Fruit fly (Drosophila melanogaster) whole organism, wandering third instar larva: ENCODE data around the gene orb.

Experiments used
- CG32264 ChIP-seq: fragments of 200-800 bp; sonication (Bioruptor generic); optimal IDR thresholded peaks from 2 replicates; lab custom pipeline; 2016; ENCODE audit warnings: missing biosample characterization, missing genetic modification characterization
- CrebA ChIP-seq: fragments of 200-800 bp; sonication (Bioruptor generic); optimal IDR thresholded peaks from 2 replicates; lab custom pipeline; 2016; ENCODE audit warnings: missing biosample characterization, mild to moderate bottlenecking, missing genetic modification characterization, borderline replicate concordance
- Dif ChIP-seq: fragments of 200-275, 200-300 bp; sonication (Bioruptor generic); optimal IDR thresholded peaks from 2 replicates; lab custom pipeline; 2018; ENCODE audit warnings: missing biosample characterization, missing genetic modification characterization; ENCODE audit not compliant: partially characterized antibody
- GATAd ChIP-seq: sonication (Bioruptor generic); optimal IDR thresholded peaks from 2 replicates; lab custom pipeline; 2016; ENCODE audit warnings: missing biosample characterization, missing genetic modification characterization
- Hnf4 ChIP-seq: fragments of 200-800 bp; sonication (Bioruptor generic); optimal IDR thresholded peaks from 2 replicates; lab custom pipeline; 2016; ENCODE audit warnings: missing biosample characterization, mild to moderate bottlenecking, missing genetic modification characterization
- Hr78 ChIP-seq: fragments of >200 bp; optimal IDR thresholded peaks from 2 replicates; lab custom pipeline; 2017; ENCODE audit warnings: missing biosample characterization, missing genetic modification characterization
- Hr83 ChIP-seq: fragments of 200-300 bp; sonication (Bioruptor generic); optimal IDR thresholded peaks from 2 replicates; lab custom pipeline; 2016; ENCODE audit warnings: missing biosample characterization, mild to moderate bottlenecking, missing genetic modification characterization, moderate library complexity; ENCODE audit not compliant: poor library complexity, severe bottlenecking
- Jra ChIP-seq: sonication (Bioruptor generic); optimal IDR thresholded peaks from 2 replicates; lab custom pipeline; 2016; ENCODE audit warnings: missing biosample characterization, missing genetic modification characterization
- Mio ChIP-seq: sonication (Bioruptor generic); optimal IDR thresholded peaks from 2 replicates; lab custom pipeline; 2016; ENCODE audit warnings: missing biosample characterization, missing genetic modification characterization
- Myc ChIP-seq: fragments of >200 bp; optimal IDR thresholded peaks from 2 replicates; lab custom pipeline; 2017
- OdsH ChIP-seq: fragments of 200-800 bp; sonication (Bioruptor generic); optimal IDR thresholded peaks from 2 replicates; lab custom pipeline; 2016; ENCODE audit warnings: missing biosample characterization, mild to moderate bottlenecking, missing genetic modification characterization
- Rel ChIP-seq, 2 experiments: fragments of 200-800 bp; sonication (Bioruptor generic) in 1 of 2; optimal IDR thresholded peaks; 2 replicates in 1 of 2; 3 replicates in 1 of 2; lab custom pipeline; 2016 to 2019; ENCODE audit warnings: mild to moderate bottlenecking in 2 of 2, missing biosample characterization in 2 of 2, missing genetic modification characterization in 2 of 2, moderate library complexity in 1 of 2
- Sp1 ChIP-seq: fragments of 200-800 bp; sonication (Bioruptor generic); optimal IDR thresholded peaks from 3 replicates; lab custom pipeline; 2019; ENCODE audit warnings: missing biosample characterization, mild to moderate bottlenecking, missing genetic modification characterization, moderate library complexity
- Vsx2 ChIP-seq: fragments of 200-300, 225-300 bp; sonication (Bioruptor generic); optimal IDR thresholded peaks from 2 replicates; lab custom pipeline; 2018; ENCODE audit warnings: missing biosample characterization, missing genetic modification characterization; ENCODE audit not compliant: partially characterized antibody
- br ChIP-seq: fragments of 200-800 bp; sonication (Bioruptor generic); optimal IDR thresholded peaks from 2 replicates; lab custom pipeline; 2016; ENCODE audit warnings: missing biosample characterization, missing genetic modification characterization
- brk ChIP-seq: fragments of 200-800 bp; sonication (Bioruptor generic); optimal IDR thresholded peaks from 2 replicates; lab custom pipeline; 2016; ENCODE audit warnings: missing biosample characterization, mild to moderate bottlenecking, missing genetic modification characterization
- dl ChIP-seq, 2 experiments: fragments of 175-275, 200-275 bp in 1 of 2; fragments of 200-275 bp in 1 of 2; sonication (Bioruptor generic); optimal IDR thresholded peaks; lab custom pipeline; 2018; ENCODE audit warnings: mild to moderate bottlenecking in 2 of 2, missing biosample characterization in 2 of 2, missing genetic modification characterization in 2 of 2, moderate library complexity in 2 of 2; ENCODE audit not compliant: partially characterized antibody in 2 of 2, insufficient read depth in 1 of 2
- dmrt93B ChIP-seq: fragments of 200-800 bp; sonication (Bioruptor generic); optimal IDR thresholded peaks from 2 replicates; lab custom pipeline; 2018; ENCODE audit warnings: missing biosample characterization, mild to moderate bottlenecking, missing genetic modification characterization
- dsf ChIP-seq: sonication (Bioruptor generic); optimal IDR thresholded peaks from 2 replicates; lab custom pipeline; 2016; ENCODE audit warnings: missing biosample characterization, missing genetic modification characterization, borderline replicate concordance
- ey ChIP-seq: fragments of 200-800 bp; sonication (Bioruptor generic); optimal IDR thresholded peaks from 2 replicates; lab custom pipeline; 2016; ENCODE audit warnings: missing biosample characterization, missing genetic modification characterization
- foxo ChIP-seq, 2 experiments: fragments of 200-800 bp; sonication (Bioruptor generic); optimal IDR thresholded peaks; 2 replicates in 1 of 2; 3 replicates in 1 of 2; lab custom pipeline; 2016 to 2017; ENCODE audit warnings: missing biosample characterization in 2 of 2, missing genetic modification characterization in 2 of 2
- fru ChIP-seq: fragments of 200-800 bp; sonication (Bioruptor generic); optimal IDR thresholded peaks from 3 replicates; lab custom pipeline; 2016; ENCODE audit warnings: missing biosample characterization, mild to moderate bottlenecking, missing genetic modification characterization
- h ChIP-seq: fragments of 200-800 bp; sonication (Bioruptor generic); optimal IDR thresholded peaks from 3 replicates; lab custom pipeline; 2016; ENCODE audit warnings: missing biosample characterization, mild to moderate bottlenecking, missing genetic modification characterization
- jim ChIP-seq: fragments of 175-275, 200-325 bp; sonication (Bioruptor generic); optimal IDR thresholded peaks from 2 replicates; lab custom pipeline; 2016; ENCODE audit warnings: missing biosample characterization, mild to moderate bottlenecking, missing genetic modification characterization
- lola ChIP-seq: fragments of >200 bp; optimal IDR thresholded peaks from 2 replicates; lab custom pipeline; 2017; ENCODE audit warnings: missing biosample characterization, missing genetic modification characterization
- pan ChIP-seq: fragments of >200 bp; optimal IDR thresholded peaks from 2 replicates; lab custom pipeline; 2017
- psq ChIP-seq: fragments of 200-800 bp; sonication (Bioruptor generic); optimal IDR thresholded peaks from 3 replicates; lab custom pipeline; 2017; ENCODE audit warnings: missing biosample characterization, mild to moderate bottlenecking, missing genetic modification characterization, moderate library complexity
- rgr ChIP-seq: fragments of 200-800 bp; sonication (Bioruptor generic); optimal IDR thresholded peaks from 3 replicates; lab custom pipeline; 2016; ENCODE audit warnings: missing biosample characterization, mild to moderate bottlenecking, missing genetic modification characterization
- sage ChIP-seq: fragments of 200-800 bp; sonication (Bioruptor generic); optimal IDR thresholded peaks from 2 replicates; lab custom pipeline; 2016; ENCODE audit warnings: missing biosample characterization, mild to moderate bottlenecking, missing genetic modification characterization
- sv ChIP-seq: fragments of 200-800 bp; sonication (Bioruptor generic); optimal IDR thresholded peaks from 3 replicates; lab custom pipeline; 2016; ENCODE audit warnings: missing biosample characterization, missing genetic modification characterization
- tai ChIP-seq: sonication (Bioruptor generic); optimal IDR thresholded peaks from 2 replicates; lab custom pipeline; 2016; ENCODE audit warnings: missing biosample characterization, missing genetic modification characterization
- woc ChIP-seq: sonication (Bioruptor generic); optimal IDR thresholded peaks from 2 replicates; lab custom pipeline; 2016; ENCODE audit warnings: missing biosample characterization, mild to moderate bottlenecking, missing genetic modification characterization

orb gene

DNA sequence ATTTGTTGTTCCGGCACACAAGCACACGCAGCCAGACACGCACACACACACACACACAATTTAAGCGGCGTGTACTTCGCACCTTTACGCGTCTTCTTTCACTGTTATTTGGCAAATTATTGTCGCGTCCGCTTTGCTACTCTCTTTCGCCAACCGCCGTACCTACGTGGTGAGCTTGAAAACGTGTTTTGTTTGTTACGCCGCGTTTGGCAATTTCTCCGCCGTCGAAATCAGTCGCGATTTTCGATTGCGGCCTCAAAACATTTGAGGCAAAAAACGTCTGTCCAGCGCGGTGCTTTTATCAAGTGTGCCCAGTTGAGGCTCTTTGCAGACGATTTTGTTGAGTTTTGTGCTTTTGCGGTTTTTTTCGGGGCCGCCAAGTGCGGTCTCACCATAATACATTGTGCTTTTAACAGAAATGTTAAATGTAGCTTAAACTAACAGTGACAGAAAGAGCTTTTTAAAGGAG is 58.9 kb downstream of the orb start:
- TF ChIP-seq psq (GFP tag; lab: Kevin White, UChicago), result peak; percentile 90
- peak; percentile 85 for TF ChIP-seq CrebA (GFP tag; lab: Kevin White, UChicago)
- peak; percentile 66 for TF ChIP-seq Dif (GFP tag; lab: Kevin White, UChicago)
- peak; percentile 60 for TF ChIP-seq br (GFP tag; lab: Kevin White, UChicago)
- peak; percentile 47 for TF ChIP-seq brk (GFP tag; lab: Kevin White, UChicago)
- peak; percentile 36 for TF ChIP-seq Vsx2
- TF ChIP-seq dl (GFP tag; optimal IDR thresholded peaks at IDR 0.05; lab: Kevin White, UChicago; ENCODE audit: insufficient read depth in 1 of 2, partially characterized antibody in 2 of 2), result no peak
- no peak for TF ChIP-seq dmrt93B (GFP tag; lab: Kevin White, UChicago)
- TF ChIP-seq h (GFP tag; lab: Kevin White, UChicago), result peak; percentile 62
- TF ChIP-seq GATAd, result no peak
- TF ChIP-seq dsf, result no peak
- peak; percentile 0 for TF ChIP-seq OdsH (GFP tag; lab: Kevin White, UChicago)
- peak; percentile 56 for TF ChIP-seq sage
- TF ChIP-seq Rel (GFP tag; optimal IDR thresholded peaks at IDR 0.05; lab: Kevin White, UChicago), result peak; percentile 65
- TF ChIP-seq Rel (tag; optimal IDR thresholded peaks at IDR 0.05; lab: Kevin White, UChicago), result peak; percentile 92
- TF ChIP-seq rgr (GFP tag; lab: Kevin White, UChicago), result peak; percentile 28
- TF ChIP-seq Hr78 (GFP tag; lab: Kevin White, UChicago), result no peak
- peak; percentile 10 for TF ChIP-seq fru
- TF ChIP-seq Hnf4 (GFP tag; lab: Kevin White, UChicago), result peak; percentile 42
- TF ChIP-seq foxo (GFP tag; optimal IDR thresholded peaks at IDR 0.05; lab: Kevin White, UChicago), result peak in 1 of 2 experiments; percentile 29
- peak; percentile 71 for TF ChIP-seq Sp1
- TF ChIP-seq Hr83, result peak; percentile 37
- TF ChIP-seq lola (GFP tag; lab: Kevin White, UChicago), result no peak

DNA sequence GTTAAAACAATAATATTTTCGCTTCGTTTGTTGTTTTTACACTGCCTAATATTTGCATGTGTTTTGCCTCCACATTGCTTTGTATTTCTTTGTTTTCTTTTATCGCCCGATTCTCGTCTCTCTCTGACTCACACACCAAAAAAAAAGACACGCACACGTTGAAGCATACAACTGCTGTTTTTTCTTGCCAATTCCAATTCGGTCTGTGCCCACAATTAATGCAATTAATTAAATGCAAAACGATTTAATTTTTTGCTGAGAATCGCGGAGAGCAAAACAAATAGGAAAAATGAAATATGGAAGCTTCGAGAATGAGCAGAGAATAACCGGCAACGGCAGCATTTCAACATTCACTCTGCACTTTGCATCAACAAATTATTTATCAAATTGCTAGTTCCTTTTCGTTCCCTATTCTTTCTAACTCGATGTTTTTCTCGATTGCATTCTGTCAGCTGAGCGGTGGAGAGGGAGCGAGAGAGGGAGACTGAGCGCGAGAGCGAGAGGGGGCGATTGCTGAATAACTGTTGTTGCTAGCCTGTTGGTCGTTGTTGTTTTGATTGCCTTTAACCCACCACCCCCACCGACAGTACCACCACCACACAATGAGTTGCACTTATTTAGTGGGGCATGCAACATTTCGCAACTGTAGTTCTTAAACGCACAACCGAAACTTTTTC is 59.5 kb downstream of the orb start:
- TF ChIP-seq Jra (GFP tag; lab: Kevin White, UChicago) (peak; percentile 14), pan (lab: Kevin White, UChicago) (no peak), Mio (GFP tag; lab: Kevin White, UChicago) (no peak), foxo (GFP tag; optimal IDR thresholded peaks at IDR 0.05; lab: Kevin White, UChicago) (no peak), CG32264 (no peak), sv (GFP tag; lab: Kevin White, UChicago) (no peak)
- TF ChIP-seq, all 38 proteins: peak for 1

DNA sequence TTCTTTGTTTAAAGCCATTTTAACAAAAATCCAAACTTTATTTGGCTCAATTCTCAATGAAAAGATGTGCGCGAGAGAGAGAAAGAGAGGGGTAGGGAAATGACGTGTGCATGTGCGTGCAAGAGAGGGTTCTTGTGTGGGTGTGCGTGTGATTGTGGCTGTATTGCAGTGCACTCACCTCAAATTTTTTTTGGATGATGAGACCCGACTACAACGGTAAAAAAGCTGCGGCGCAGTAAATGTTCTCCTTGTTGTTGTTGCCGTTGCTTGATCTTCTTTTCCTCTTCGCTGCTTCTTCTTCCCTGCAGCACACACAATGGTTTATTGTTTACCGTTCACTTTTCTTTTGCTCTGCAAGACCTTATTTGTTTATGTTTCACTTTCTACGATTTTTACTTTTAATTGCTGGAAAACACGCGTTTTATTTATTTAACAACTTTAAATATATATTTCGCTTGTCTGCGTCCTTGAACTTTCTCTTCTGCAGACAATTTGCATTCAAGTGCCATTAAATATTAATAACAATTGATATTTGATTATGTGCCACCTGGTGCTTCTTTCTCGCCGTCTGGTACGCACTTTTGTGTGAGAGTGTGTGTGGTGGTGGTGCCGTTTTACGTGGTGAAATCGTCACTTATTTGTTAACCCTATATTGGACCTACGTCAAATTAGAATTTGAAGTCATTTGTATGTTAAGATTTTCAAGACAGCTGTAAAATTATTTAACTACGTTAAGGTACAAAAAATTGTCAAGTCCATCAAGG is 60.2 kb downstream of the orb start:
- no peak for TF ChIP-seq Myc
- peak; percentile 15 for TF ChIP-seq Hnf4 (GFP tag; lab: Kevin White, UChicago)
- TF ChIP-seq dl (GFP tag; optimal IDR thresholded peaks at IDR 0.05; lab: Kevin White, UChicago; ENCODE audit: insufficient read depth in 1 of 2, partially characterized antibody in 2 of 2), result peak in 1 of 2 experiments; percentile 10
- peak; percentile 7 for TF ChIP-seq woc
- peak; percentile 46 for TF ChIP-seq psq (GFP tag; lab: Kevin White, UChicago)
- peak; percentile 20 for TF ChIP-seq Hr83
- TF ChIP-seq dmrt93B (GFP tag; lab: Kevin White, UChicago), result no peak
- TF ChIP-seq Rel (GFP tag; optimal IDR thresholded peaks at IDR 0.05; lab: Kevin White, UChicago), result peak; percentile 10
- peak; percentile 60 for TF ChIP-seq Rel (tag; optimal IDR thresholded peaks at IDR 0.05; lab: Kevin White, UChicago)
- TF ChIP-seq h (GFP tag; lab: Kevin White, UChicago), result peak; percentile 10
- TF ChIP-seq br (GFP tag; lab: Kevin White, UChicago), result peak; percentile 19
- TF ChIP-seq, all 38 proteins: peak for 8

DNA sequence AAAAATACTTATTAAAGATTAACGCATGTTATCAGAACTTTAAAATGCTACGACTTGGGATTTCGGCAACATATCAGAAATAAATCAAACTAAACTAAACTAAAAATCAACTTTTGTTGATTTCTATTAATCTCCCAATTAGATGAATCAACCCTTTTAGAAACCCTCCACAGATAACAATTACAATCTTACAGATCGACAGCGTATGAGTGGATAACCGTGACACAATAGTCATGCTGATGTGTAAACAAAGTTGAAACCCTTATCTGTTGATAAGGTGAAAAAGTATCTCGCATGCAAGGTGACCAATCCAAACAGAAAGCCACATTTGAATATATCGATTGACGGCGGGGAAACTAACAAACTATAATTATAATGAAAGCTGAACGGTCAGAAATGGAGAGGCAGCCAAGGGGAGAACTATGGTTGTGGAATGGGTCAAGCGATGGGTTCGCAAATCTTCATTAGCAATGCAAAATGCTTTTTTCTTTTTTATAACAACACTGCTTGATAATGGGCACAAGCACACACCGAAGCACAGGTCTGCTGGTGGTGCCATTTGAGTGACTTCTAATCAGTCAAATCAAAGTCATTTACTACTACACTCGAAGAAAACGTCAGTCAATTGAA is 63.4 kb downstream of the orb start:
- TF ChIP-seq ey (GFP tag; lab: Kevin White, UChicago), result no peak
- TF ChIP-seq dl (GFP tag; optimal IDR thresholded peaks at IDR 0.05; lab: Kevin White, UChicago; ENCODE audit: insufficient read depth in 1 of 2, partially characterized antibody in 2 of 2), result no peak
- no peak for TF ChIP-seq jim (GFP tag; lab: Kevin White, UChicago)
- no peak for TF ChIP-seq tai
